Worm (Caenorhabditis elegans) whole organism, L1 larva: ENCODE results near the gene luc-7L3.

Experiments used
- Y116A8C.19 ChIP-seq: sonication (generic microtip); optimal IDR thresholded peaks from 2 replicates; lab custom pipeline; 2016; ENCODE audit warnings: missing compliant biosample characterization, missing genetic modification characterization, borderline replicate concordance
- aha-1 ChIP-seq: fragments of 150-350 bp; optimal IDR thresholded peaks from 2 replicates; lab custom pipeline; 2014; ENCODE audit warnings: missing biosample characterization, missing genetic modification characterization
- alr-1 ChIP-seq: fragments of 200-800 bp; sonication (Bioruptor generic); optimal IDR thresholded peaks from 2 replicates; lab custom pipeline; 2018; ENCODE audit warnings: borderline replicate concordance, mild to moderate bottlenecking, missing genetic modification characterization, missing compliant biosample characterization
- aly-2 ChIP-seq: fragments of 150-350 bp; optimal IDR thresholded peaks from 2 replicates; lab custom pipeline; 2014; ENCODE audit warnings: missing biosample characterization, missing genetic modification characterization
- blmp-1 ChIP-seq: fragments of 150-350 bp; optimal IDR thresholded peaks from 2 replicates; lab custom pipeline; 2014; ENCODE audit warnings: missing biosample characterization, missing genetic modification characterization
- ceh-8 ChIP-seq: fragments of 200-800 bp; sonication (Bioruptor generic); optimal IDR thresholded peaks from 2 replicates; lab custom pipeline; 2018; ENCODE audit warnings: mild to moderate bottlenecking, missing genetic modification characterization, moderate library complexity, missing compliant biosample characterization
- ces-1 ChIP-seq: fragments of 150-350 bp; optimal IDR thresholded peaks from 2 replicates; lab custom pipeline; 2014; ENCODE audit warnings: missing biosample characterization, missing genetic modification reagents, missing genetic modification characterization
- dpl-1 ChIP-seq, 3 experiments: fragments of 150-350 bp in 2 of 3; sonication (generic microtip) in 1 of 3; optimal IDR thresholded peaks; 2 replicates each; lab custom pipeline; 2014 to 2017; ENCODE audit warnings: missing biosample characterization in 3 of 3, missing genetic modification characterization in 3 of 3, missing genetic modification reagents in 3 of 3
- dsc-1 ChIP-seq: sonication (generic microtip); optimal IDR thresholded peaks from 2 replicates; lab custom pipeline; 2016; ENCODE audit warnings: mild to moderate bottlenecking, missing genetic modification characterization, missing compliant biosample characterization
- efl-1 ChIP-seq, 4 experiments: fragments of 150-350 bp; optimal IDR thresholded peaks in 3 of 4; peaks in 1 of 4; 1 replicate in 1 of 4; 2 replicates in 3 of 4; lab custom pipeline; 2014; ENCODE audit warnings: missing biosample characterization in 2 of 4, missing genetic modification characterization in 2 of 4, missing genetic modification reagents in 2 of 4
- egl-13 ChIP-seq: sonication (generic microtip); optimal IDR thresholded peaks from 2 replicates; lab custom pipeline; 2016; ENCODE audit warnings: missing genotype, missing genetic modification reagents, missing genetic modification characterization, missing compliant biosample characterization
- egl-27 ChIP-seq, 2 experiments: fragments of 150-350 bp in 1 of 2; sonication (generic microtip); optimal IDR thresholded peaks; 3 replicates each; lab custom pipeline; 2017 to 2018; ENCODE audit warnings: missing biosample characterization in 2 of 2, missing genetic modification characterization in 2 of 2, missing genetic modification reagents in 2 of 2
- elt-2 ChIP-seq: sonication (generic microtip); optimal IDR thresholded peaks from 2 replicates; lab custom pipeline; 2016; ENCODE audit warnings: missing genetic modification characterization, mild to moderate bottlenecking, inconsistent platforms, missing compliant biosample characterization, missing genetic modification reagents
- fkh-10 ChIP-seq: sonication (generic microtip); optimal IDR thresholded peaks from 2 replicates; lab custom pipeline; 2017; ENCODE audit warnings: missing biosample characterization, missing genetic modification reagents, missing genetic modification characterization
- fkh-8 ChIP-seq: sonication (generic microtip); optimal IDR thresholded peaks from 2 replicates; lab custom pipeline; 2016; ENCODE audit warnings: mild to moderate bottlenecking, missing genetic modification characterization, missing compliant biosample characterization
- fos-1 ChIP-seq: fragments of 150-350 bp; optimal IDR thresholded peaks from 2 replicates; lab custom pipeline; 2014; ENCODE audit warnings: missing biosample characterization, missing genetic modification characterization
- hpl-2 ChIP-seq: fragments of 150-350 bp; optimal IDR thresholded peaks from 2 replicates; lab custom pipeline; 2014; ENCODE audit warnings: missing biosample characterization, missing genetic modification reagents, missing genetic modification characterization
- jun-1 ChIP-seq: fragments of 150-350 bp; optimal IDR thresholded peaks from 2 replicates; lab custom pipeline; 2014; ENCODE audit warnings: missing biosample characterization, missing genetic modification reagents, missing genetic modification characterization
- lin-14 ChIP-seq: fragments of 200-800 bp; sonication (Bioruptor generic); optimal IDR thresholded peaks from 2 replicates; lab custom pipeline; 2018; ENCODE audit warnings: mild to moderate bottlenecking, missing genetic modification characterization, moderate library complexity, missing compliant biosample characterization
- lin-15B ChIP-seq: fragments of 150-350 bp; sonication (generic microtip); optimal IDR thresholded peaks from 3 replicates; lab custom pipeline; 2014; ENCODE audit warnings: missing biosample characterization, missing genetic modification characterization
- lin-35 ChIP-seq, 2 experiments: fragments of 150-350 bp; optimal IDR thresholded peaks; 2 replicates each; lab custom pipeline; 2014; ENCODE audit warnings: missing biosample characterization in 2 of 2, missing genetic modification characterization in 2 of 2, missing genetic modification reagents in 2 of 2
- lsy-2 ChIP-seq, 2 experiments: fragments of 150-350 bp; optimal IDR thresholded peaks; 2 replicates each; lab custom pipeline; 2014; ENCODE audit warnings: missing biosample characterization in 2 of 2, missing genetic modification characterization in 2 of 2
- nhr-11 ChIP-seq: fragments of 150-350 bp; optimal IDR thresholded peaks from 2 replicates; lab custom pipeline; 2014; ENCODE audit warnings: missing biosample characterization, missing genetic modification characterization
- nhr-20 ChIP-seq: sonication (generic microtip); optimal IDR thresholded peaks from 2 replicates; lab custom pipeline; 2016; ENCODE audit warnings: mild to moderate bottlenecking, missing genetic modification characterization, missing compliant biosample characterization
- nhr-28 ChIP-seq: fragments of 150-350 bp; optimal IDR thresholded peaks from 2 replicates; lab custom pipeline; 2014; ENCODE audit warnings: missing biosample characterization, missing genetic modification characterization
- nhr-47 ChIP-seq: sonication (generic microtip); optimal IDR thresholded peaks from 2 replicates; lab custom pipeline; 2016; ENCODE audit warnings: mild to moderate bottlenecking, missing genetic modification characterization, moderate library complexity, missing compliant biosample characterization
- nhr-71 ChIP-seq: sonication (generic microtip); optimal IDR thresholded peaks from 2 replicates; lab custom pipeline; 2016; ENCODE audit warnings: mild to moderate bottlenecking, missing genetic modification characterization, moderate library complexity, missing compliant biosample characterization
- nhr-77 ChIP-seq: fragments of 150-350 bp; optimal IDR thresholded peaks from 2 replicates; lab custom pipeline; 2014; ENCODE audit warnings: missing biosample characterization, missing genetic modification characterization
- nhr-84 ChIP-seq: sonication (generic microtip); optimal IDR thresholded peaks from 2 replicates; lab custom pipeline; 2017; ENCODE audit warnings: missing biosample characterization, missing genetic modification characterization
- nhr-85 ChIP-seq: sonication (generic microtip); peaks from one replicate; lab custom pipeline; 2016; ENCODE audit warnings: missing genetic modification characterization, inconsistent platforms, missing compliant biosample characterization
- skn-1 ChIP-seq: fragments of 150-350 bp; optimal IDR thresholded peaks from 2 replicates; lab custom pipeline; 2014; ENCODE audit warnings: missing biosample characterization, missing genetic modification characterization
- sox-4 ChIP-seq: sonication (generic microtip); optimal IDR thresholded peaks from 2 replicates; lab custom pipeline; 2016; ENCODE audit warnings: missing genetic modification characterization, missing compliant biosample characterization
- tbx-2 ChIP-seq: sonication (generic microtip); optimal IDR thresholded peaks from 2 replicates; lab custom pipeline; 2016; ENCODE audit warnings: missing genetic modification characterization, missing compliant biosample characterization
- tlp-1 ChIP-seq: fragments of 150-350 bp; optimal IDR thresholded peaks from 2 replicates; lab custom pipeline; 2014; ENCODE audit warnings: missing biosample characterization, missing genetic modification characterization
- vab-15 ChIP-seq: sonication (generic microtip); optimal IDR thresholded peaks from 2 replicates; lab custom pipeline; 2017; ENCODE audit warnings: missing genotype, mild to moderate bottlenecking, missing genetic modification characterization, missing compliant biosample characterization
- xbp-1 ChIP-seq: sonication (generic microtip); optimal IDR thresholded peaks from 2 replicates; lab custom pipeline; 2016; ENCODE audit warnings: missing genetic modification characterization, missing compliant biosample characterization
- zag-1 ChIP-seq: fragments of 150-350 bp; optimal IDR thresholded peaks from 2 replicates; lab custom pipeline; 2014; ENCODE audit warnings: missing biosample characterization, missing genetic modification characterization
- zip-4 ChIP-seq: fragments of 200-800 bp; sonication (Bioruptor generic); optimal IDR thresholded peaks from 2 replicates; lab custom pipeline; 2018; ENCODE audit warnings: mild to moderate bottlenecking, missing genetic modification characterization, moderate library complexity, missing compliant biosample characterization
- ztf-11 ChIP-seq, 2 experiments: sonication (generic microtip); optimal IDR thresholded peaks; 2 replicates each; lab custom pipeline; 2016 to 2017; ENCODE audit warnings: missing genetic modification characterization in 2 of 2, missing biosample characterization in 1 of 2, missing compliant biosample characterization in 1 of 2

The luc-7L3 gene

ce11 chrII:75831-76230 lies 22.0 kb downstream of the luc-7L3 start (continued):
- no peak for TF ChIP-seq nhr-20 (tag; lab: Kevin White, UChicago)

- TF ChIP-seq ceh-8: peak; percentile 50
- TF ChIP-seq lin-14 (GFP tag; lab: Kevin White, UChicago): peak; percentile 33
- TF ChIP-seq nhr-84: no peak
These were observed 23.9 kb downstream of the luc-7L3 start for ce11 chrII:73892-74291.

- no peak for TF ChIP-seq sox-4
- TF ChIP-seq ces-1 (GFP tag; lab: Kevin White, UChicago): peak; percentile 59
- TF ChIP-seq alr-1: no peak
- no peak for TF ChIP-seq nhr-47 (tag; lab: Kevin White, UChicago)
- no peak for TF ChIP-seq dpl-1 (GFP tag; optimal IDR thresholded peaks at IDR 0.05; lab: Kevin White, UChicago)
- TF ChIP-seq xbp-1: peak; percentile 19
- peak; percentile 83 for TF ChIP-seq fkh-10 (GFP tag; lab: Kevin White, UChicago)
- no peak for TF ChIP-seq egl-27 (tag; optimal IDR thresholded peaks at IDR 0.05; lab: Kevin White, UChicago)
- TF ChIP-seq zip-4 (GFP tag; lab: Kevin White, UChicago): no peak
- no peak for TF ChIP-seq aha-1
- peak; percentile 61 for TF ChIP-seq lin-14 (GFP tag; lab: Kevin White, UChicago)
- TF ChIP-seq, all 84 proteins: peak for 4
These were observed 24.5 kb downstream of the luc-7L3 start for ce11 chrII:73329-73728.

- TF ChIP-seq nhr-71 (tag; lab: Kevin White, UChicago) (no peak), alr-1 (no peak), nhr-28 (tag; lab: Kevin White, UChicago) (no peak), lin-15B (tag; lab: Kevin White, UChicago) (no peak)
These were observed 28.5 kb downstream of the luc-7L3 start, which contains the start of gene egl-26 for ce11 chrII:69354-69753. egl-26 (plus strand) TSS chrII:69654.

ce11 chrII:68757-69156 lies 29.1 kb downstream of the luc-7L3 start:
- no peak for TF ChIP-seq aly-2 (tag; lab: Kevin White, UChicago)
- peak; percentile 72 for TF ChIP-seq blmp-1 (tag; lab: Kevin White, UChicago)

ce11 chrII:67663-68062 lies 30.2 kb downstream of the luc-7L3 start:
- TF ChIP-seq vab-15 (no peak), aly-2 (tag; lab: Kevin White, UChicago) (no peak)
- TF ChIP-seq, all 84 proteins: peak for 0

ce11 chrII:66322-66721 lies 31.5 kb downstream of the luc-7L3 start:
- TF ChIP-seq fkh-8 (tag; lab: Kevin White, UChicago): no peak
- peak in 1 of 2 experiments; percentile 61 for TF ChIP-seq lsy-2 (tag; optimal IDR thresholded peaks at IDR 0.05; lab: Kevin White, UChicago)
- peak; percentile 92 for TF ChIP-seq nhr-85
- TF ChIP-seq dsc-1 (tag; lab: Kevin White, UChicago): no peak
- no peak for TF ChIP-seq hpl-2 (GFP tag; lab: Kevin White, UChicago)
- peak; percentile 88 for TF ChIP-seq blmp-1 (tag; lab: Kevin White, UChicago)
- peak; percentile 27 to 38 for TF ChIP-seq efl-1 (optimal IDR thresholded peaks at IDR 0.05; lab: Kevin White, UChicago)
- no peak for TF ChIP-seq efl-1 (GFP tag; optimal IDR thresholded peaks at IDR 0.05 in 1 of 2; lab: Kevin White, UChicago)
- TF ChIP-seq lin-15B (tag; lab: Kevin White, UChicago): no peak
- no peak for TF ChIP-seq tlp-1 (tag; lab: Kevin White, UChicago)
- TF ChIP-seq fos-1 (tag; lab: Kevin White, UChicago): peak; percentile 22
- no peak for TF ChIP-seq skn-1 (tag; lab: Kevin White, UChicago)
- TF ChIP-seq zag-1 (tag; lab: Kevin White, UChicago): no peak
- no peak for TF ChIP-seq nhr-77
- TF ChIP-seq egl-13 (tag; lab: Kevin White, UChicago): no peak
- TF ChIP-seq jun-1 (tag; lab: Kevin White, UChicago): peak; percentile 17
- TF ChIP-seq nhr-47 (tag; lab: Kevin White, UChicago): peak; percentile 54
- TF ChIP-seq nhr-11: no peak
- TF ChIP-seq zip-4 (GFP tag; lab: Kevin White, UChicago): no peak
- no peak for TF ChIP-seq egl-27 (tag; optimal IDR thresholded peaks at IDR 0.05; lab: Kevin White, UChicago)
- no peak for TF ChIP-seq ztf-11 (tag; optimal IDR thresholded peaks at IDR 0.05; lab: Kevin White, UChicago)
- TF ChIP-seq tbx-2 (tag; lab: Kevin White, UChicago): peak; percentile 0
- peak in 2 of 3 experiments; percentile 11 to 34 for TF ChIP-seq dpl-1 (GFP tag; optimal IDR thresholded peaks at IDR 0.05; lab: Kevin White, UChicago)
- TF ChIP-seq aha-1: no peak
- no peak for TF ChIP-seq xbp-1
- peak; percentile 64 for TF ChIP-seq nhr-71 (tag; lab: Kevin White, UChicago)
- TF ChIP-seq lin-35 (GFP tag; optimal IDR thresholded peaks at IDR 0.05; lab: Kevin White, UChicago): peak in 1 of 2 experiments; percentile 62
- TF ChIP-seq elt-2: no peak
- TF ChIP-seq Y116A8C.19 (tag; lab: Kevin White, UChicago): no peak
